Fruit fly (Drosophila melanogaster) ovary, adult (tissue): Measurements from ENCODE around the gene CG8765.

Experiments
- CG17801 ChIP-seq: fragments of 200-800 bp; optimal IDR thresholded peaks from 2 replicates; lab custom pipeline; 2019; ENCODE audit warnings: missing biosample characterization, mild to moderate bottlenecking, missing genetic modification characterization, moderate library complexity; ENCODE audit not compliant: partially characterized antibody

CG8765 gene

DNA sequence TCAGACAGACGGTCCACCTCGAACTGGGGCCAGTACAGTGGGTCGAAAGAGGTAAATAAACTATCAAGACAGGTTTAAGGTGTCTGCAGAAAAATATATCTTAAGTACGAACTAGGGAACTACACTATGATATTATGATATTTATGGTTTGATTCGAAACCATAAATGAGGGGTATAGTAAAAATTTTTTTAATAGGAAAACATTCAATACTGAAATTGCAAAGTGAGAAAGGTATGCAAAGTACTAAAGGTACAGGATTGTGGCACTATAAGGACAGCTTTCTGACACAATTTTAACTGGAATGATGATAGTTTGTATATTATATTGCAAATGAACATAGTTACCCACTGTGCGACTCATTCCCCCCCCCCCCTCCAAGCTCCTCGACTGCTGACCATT is 11.1 kb downstream of the CG8765 start:
- TF ChIP-seq CG17801 = no peak

DNA sequence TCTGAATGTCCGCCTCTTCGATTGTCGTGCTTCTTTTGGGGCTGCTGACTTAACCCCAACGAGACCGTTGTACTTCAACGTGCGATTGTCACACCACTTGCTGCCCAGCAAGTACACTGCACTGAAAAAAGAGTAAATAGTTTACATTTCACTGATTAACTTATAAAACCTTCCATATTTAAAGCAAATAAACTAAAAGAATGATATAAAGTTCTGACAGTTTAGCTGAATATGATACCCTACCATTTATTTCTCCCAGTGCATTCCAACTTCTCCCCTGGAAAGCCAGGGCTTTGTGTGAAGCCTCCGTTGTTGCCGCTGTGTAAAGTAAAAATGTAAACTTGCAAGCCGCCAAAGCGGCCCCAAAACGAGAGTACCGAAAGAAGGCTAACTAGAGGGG is 12.8 kb downstream of the CG8765 start:
- no peak for TF ChIP-seq CG17801

DNA sequence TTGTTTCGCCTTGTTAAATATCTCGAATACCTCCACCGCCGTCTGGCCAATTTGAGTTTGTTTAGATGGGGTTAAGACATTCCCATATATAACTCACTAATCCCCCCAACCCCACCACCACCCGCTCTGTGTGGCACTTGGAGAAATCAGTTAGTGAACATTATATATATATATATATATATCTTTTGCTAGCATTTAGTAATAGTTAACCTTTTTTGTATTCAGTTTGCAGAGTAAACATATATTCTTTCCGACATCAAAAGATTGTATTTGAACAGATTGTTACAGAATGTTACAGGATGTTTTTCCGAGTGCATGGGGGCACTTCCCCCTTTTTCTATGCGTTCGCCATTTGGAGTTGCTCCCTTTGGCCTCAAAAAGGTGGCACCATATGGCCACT is 16.7 kb downstream of the CG8765 start:
- TF ChIP-seq CG17801 = no peak

DNA sequence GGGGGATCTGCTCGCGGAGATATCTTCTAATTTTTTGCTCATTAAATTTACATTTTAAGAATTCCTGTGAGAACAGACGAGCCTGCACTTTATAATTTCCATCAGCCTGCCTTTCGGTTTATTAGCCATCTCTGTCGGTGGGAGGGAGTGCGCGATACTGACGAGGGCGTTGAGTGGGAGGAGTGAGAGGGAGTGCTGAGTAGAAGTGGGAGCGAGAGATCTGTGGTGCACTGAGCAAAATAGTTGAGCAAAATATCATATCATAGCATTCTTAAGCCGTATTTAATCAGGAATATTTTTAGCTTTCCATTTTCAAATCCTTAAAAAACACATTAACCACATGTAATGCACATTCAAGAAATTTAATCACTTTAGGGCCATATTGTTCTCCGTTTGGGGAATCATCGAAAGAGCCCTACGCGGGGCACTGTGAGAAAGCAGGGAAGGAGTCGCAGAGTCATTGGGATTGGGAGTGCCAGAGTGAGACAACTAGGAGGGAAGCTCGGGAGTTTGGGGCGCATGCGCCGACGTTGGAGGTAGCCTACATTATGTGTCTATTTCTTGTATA is 22.0 kb downstream of the CG8765 start:
- TF ChIP-seq CG17801 = no peak

DNA sequence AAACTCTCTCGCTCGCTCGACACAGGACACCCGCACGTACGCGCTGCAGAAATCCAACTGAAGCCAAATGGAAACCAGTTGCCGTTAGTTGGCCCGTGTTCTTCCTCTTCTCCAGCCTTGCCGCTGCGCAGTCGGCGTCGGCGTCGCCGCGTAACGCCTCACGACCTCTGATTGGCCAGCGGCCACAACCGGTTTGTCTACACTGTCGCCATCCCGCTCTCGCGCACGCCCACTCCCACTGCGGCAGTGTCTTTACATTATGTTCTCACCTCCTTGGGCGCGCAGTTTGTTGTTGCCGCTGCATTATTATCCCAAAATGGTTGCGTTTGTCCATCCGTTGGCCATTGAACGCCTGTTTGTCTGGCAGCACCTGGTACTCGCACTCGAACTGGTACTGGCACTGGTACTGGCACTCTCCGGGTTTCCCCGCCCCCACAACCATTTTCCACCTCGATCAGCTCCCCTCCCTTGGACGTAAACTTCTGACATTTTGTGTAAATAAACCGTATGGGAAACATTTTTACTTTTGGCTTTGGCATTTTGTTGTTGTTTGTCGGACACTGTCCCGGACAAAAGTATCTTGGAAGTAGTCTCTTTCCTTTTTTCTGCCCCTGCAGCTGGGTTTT is 23.4 kb downstream of the CG8765 start, which contains the start of gene tey:
TSS of gene tey (minus strand) at position 500 of the 626 bp plus-strand sequence.
- no peak for TF ChIP-seq CG17801

DNA sequence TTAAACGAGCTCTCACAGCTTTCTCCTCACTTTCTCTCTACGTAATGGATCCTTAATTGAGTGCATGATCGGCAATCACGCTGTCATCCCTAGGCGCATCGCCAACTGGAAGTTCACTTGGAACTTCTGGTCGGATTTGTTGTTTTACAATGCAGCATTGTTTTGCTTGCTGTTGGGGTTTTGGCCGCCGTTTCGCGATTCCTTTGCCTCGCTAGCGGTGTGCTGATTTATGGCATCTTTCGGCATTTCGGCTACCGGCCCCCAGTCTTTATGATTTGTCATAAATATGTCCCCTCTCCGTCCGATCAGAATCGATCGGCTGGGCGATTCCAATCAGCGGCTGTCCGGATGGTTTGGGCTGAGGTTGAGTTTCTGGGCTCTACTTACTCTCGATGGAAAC is 24.3 kb downstream of the CG8765 start:
- no peak for TF ChIP-seq CG17801

DNA sequence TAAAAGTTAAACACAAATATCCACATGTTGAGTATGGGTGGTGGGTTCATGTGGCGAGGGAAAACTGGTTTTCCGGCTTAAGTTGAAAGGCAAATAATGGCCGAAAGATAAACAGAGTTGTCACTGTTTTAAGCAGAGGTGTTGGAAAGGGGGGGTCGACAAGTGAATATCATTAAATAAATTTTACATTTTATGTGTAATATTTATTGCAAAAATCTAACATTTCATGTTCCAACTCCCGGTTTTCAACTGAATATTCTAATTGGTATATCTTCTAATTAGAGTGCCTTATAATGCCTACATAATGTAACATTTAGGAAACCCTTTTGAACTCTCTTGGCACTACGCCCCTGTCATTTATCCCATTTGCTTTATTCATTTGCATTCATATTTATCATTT is 31.2 kb downstream of the CG8765 start:
- TF ChIP-seq CG17801 = no peak

DNA sequence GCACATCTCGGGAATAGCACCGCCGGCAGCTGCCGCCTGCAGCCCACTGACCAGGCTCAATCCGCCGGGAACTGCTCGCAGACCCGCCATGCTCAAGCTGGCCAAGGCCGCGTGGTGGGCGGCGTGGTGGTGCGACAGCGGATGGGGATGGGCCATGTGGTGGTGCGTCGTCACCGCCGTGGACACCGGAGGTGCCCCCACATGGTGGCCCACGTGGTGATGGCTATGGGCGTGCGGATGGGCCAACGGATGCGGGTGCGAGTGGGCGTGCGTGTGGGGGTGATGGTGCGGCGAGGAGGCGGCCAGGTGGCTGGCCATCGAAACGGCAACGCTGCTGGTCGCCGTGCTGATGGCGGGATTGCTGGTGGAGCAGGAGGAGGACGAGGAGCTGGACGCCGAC is 33.7 kb downstream of the CG8765 start:
- TF ChIP-seq CG17801 = no peak

DNA sequence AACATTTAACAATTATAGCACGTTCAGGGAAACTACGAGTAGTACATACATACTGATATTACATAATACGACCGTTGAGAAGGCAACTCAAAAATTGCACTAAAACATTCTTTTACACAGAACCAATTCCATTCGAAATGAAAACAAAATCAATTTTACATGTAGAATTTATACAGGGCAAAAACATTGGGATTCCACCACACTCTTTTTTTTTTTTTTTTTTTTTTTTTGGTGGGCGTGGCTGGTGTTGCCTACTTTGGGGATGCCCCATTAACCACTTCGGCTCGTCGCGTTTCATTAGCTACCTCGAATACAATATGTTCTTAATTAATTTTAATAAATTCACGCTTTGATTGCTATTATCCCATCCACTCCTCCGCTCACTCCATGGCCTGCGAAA is 36.6 kb downstream of the CG8765 start:
- peak; percentile 58 for TF ChIP-seq CG17801

DNA sequence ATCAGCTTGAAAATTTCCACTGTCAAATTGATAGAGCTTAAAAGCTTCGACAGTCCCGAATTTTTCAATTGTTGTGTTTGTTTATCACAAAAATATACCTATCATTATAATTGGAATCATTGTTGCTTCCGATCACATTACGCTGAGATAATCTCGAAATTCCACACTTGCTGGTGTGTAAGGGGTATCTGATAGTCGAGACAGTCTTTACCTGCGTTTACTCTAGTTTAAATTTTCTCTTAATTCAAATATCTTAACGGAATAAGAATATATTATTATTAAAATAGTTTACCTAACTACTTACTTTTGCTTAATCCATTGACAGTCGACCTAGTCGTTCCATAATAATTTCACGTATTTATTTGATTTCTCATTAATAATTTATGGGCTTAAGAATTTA is 37.0 kb downstream of the CG8765 start:
- no peak for TF ChIP-seq CG17801

DNA sequence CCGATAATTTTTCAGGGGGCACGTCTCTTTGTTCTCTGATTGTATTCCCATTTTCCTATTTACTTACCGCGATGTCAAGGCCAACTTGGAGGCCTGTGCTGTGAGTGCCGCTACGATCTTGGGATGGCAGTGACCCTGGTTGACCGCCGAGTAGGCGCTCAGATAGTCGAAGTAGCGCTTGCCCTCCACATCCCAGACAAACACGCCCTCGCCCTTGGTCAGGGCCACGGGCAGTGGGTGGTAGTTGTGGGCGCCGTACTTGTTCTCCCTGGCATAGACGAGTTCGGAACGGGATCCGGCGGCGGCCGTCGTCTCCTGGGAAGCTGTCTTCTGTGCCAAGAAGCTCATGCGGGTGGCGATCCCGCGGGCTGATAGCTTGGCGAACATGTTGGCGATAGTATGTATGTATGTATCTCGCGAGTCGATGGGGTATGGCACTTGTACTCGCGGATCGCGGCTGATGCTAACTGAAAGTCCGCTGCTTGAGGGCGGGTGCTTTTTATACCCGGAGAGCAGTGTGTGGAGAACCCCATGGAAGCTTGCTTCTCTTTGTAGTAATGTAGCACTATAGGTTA is 37.7 kb downstream of the CG8765 start, which contains the start of gene Oat:
TSS of gene Oat (minus strand) at position 478 of the 575 bp plus-strand sequence.
- no peak for TF ChIP-seq CG17801

DNA sequence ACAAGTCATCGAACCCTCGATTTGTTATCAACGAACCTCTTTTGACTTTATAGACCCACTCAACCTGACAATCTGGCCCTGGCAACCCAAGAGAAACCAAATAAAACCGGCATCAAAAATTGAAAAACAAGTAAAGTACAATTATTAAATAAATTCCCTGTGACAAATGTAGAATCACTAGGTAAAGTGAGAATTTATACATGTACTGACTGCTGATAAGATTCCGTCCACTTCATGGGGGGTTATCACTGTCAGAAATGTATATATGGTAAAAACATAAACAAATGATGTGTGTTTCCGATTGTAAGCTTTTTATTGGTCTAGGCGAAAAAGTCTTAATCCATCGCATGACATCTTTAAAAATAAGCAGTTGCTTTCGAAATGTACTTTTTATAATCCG is 38.5 kb downstream of the CG8765 start:
- no peak for TF ChIP-seq CG17801

DNA sequence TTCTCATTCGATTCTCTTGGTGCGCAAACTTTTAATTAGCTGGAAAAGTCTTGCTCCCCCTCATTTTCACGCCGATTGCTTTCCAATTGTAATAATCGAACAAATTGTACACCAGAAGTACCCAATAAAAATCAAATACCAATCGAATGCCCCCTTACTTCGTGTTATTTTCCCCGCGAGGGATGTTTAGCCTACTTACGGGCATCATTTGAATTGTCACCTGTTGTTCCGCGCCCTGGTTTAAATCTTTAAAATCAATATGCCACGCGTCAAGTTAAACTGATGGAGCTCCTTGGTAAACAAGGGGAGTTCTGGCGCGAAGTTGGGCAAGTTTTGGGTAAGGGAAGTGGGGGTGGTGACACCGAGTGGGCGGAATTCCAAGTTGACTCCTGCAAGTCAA is 40.9 kb downstream of the CG8765 start:
- no peak for TF ChIP-seq CG17801

DNA sequence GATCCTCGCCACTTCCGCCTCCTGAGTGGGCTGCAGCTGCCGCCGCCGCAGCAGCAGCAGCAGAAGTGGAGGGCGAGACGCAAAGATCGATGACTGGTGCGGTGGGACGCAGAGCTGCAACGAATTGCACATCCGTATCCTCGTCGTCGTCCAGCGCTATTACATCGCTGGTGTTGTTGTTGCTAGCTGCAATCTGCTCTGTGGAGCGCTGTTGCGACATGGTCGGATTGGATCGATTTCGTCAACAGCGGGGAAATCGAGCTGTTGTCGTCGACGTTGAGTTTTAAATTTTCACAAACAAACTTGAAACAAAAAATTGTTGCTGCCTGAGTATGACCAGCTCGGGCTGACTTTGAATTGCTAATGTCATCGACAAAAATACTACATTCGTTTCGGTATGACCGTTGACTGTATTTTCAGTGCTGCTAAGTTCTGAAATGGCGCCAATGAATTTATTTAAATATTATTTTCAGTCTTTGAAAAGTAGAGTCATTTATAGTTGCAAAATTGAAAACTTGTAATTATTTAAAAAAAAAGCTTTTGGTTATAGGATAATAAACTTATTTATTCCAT is 44.6 kb downstream of the CG8765 start, which contains the start of gene Rnf146:
TSS of gene Rnf146 (minus strand) at position 369 of the 573 bp plus-strand sequence.
- TF ChIP-seq CG17801 = peak; percentile 23

DNA sequence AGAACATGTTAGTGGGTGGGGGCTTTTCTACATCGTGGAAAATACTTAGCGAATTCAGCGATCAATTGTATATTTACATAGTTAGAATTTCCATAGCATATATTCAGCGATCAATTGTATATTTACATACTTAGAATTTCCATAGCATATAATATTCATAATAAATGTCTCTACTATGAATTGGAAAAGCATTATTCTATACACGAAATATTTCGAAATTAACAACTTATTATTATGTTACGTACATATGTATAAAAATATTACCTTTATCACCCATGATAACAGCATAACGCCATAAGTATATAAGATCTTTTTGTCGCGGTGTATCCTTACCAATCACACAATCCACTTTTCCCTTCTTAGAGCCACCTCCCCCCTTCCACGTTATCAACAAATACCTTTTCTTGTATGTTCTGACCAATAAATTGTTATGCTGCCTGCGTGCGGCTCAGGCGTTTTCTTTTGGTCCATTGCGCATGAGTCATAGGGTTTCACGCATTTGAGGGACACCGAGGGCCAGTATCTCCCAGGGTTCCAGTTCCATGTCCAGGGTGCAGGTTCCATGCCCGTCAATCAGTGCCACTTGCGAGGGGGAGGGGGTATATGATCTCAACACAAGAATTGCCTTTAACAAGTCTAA is 50.2 kb downstream of the CG8765 start:
- no peak for TF ChIP-seq CG17801

DNA sequence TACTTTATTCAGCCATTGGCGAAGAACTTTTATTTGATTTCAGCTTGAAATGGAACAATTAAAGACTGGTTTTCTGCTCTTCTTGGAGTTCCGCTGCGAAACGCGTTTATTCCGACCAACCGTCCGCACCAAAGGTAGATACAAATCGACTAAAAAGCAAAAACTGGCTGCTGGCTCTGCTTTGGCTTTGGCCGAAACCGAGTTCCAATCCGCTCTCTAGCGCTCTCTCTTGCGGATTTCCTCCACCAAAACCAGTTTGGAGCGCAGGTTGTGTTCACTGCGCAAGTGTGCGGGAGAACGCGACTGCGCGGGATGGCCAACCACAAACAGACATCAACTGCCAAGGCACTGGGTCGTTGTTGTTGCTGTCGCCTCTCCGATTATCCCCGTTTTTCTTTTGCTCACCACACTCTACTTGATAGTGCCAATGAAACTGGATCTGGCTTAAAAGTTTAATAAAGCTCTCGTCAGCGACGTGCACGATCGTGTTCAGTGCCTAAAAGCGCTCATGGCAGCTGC is 51.6 kb downstream of the CG8765 start, which contains the start of gene wnd:
TSS of gene wnd (minus strand) at position 306 of the 519 bp plus-strand sequence.
- peak; percentile 17 for TF ChIP-seq CG17801
